Worm (Caenorhabditis elegans): ENCODE results near the gene F49F1.4.

ce11 chrIV:4067336-4067735 lies 48.2 kb downstream of the F49F1.4 start:
- TF ChIP-seq ama-1 (optimal IDR thresholded peaks at IDR 0.05) (no peak), flt-1 (GFP tag; IDR thresholded peaks at IDR 0.05) (no peak), tbx-11 (GFP tag; IDR thresholded peaks at IDR 0.05) (no peak), aly-1 (tag; optimal IDR thresholded peaks at IDR 0.05) (no peak)

Measured in whole organism, early embryonic.